Fruit fly (Drosophila melanogaster): Measurements from ENCODE around the gene CG7889.

Gene CG7889

DNA sequence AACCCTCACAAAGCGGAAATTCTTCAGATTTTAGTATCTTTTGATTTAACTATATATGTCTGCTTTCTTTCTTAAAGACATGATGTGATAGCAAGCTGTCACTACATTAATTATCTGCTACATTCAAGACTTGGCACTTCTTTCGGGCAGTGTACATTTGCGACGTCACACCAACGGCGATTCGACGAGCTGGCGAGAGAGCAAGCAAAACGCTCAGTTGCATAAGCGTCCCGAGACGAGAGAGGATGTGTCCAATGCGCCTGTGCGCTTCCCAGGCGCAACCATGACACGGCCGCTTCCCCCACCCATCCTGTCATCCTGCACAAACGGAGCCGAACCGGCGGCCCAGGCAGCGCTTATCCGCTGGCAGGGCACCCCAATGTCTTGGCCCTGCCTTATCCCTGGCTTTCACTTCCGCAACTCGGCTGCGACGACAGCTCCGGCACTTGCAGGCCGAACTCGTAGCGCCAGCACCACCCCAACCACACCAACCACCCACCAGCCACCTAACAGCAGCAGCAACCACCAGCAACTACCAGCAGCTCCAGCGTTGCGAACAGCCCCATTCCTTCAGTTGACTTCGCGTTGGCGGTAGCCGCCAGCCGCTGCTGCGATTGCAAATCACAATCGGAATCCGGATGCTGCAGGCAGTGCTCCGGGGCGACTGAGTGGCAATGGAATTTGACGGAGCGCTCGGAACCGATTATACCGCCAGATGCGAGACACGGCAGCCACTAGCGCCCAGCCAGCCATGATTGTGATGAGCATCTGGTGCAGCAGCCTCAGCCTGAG, 5.2 kb downstream of the CG7889 start, which contains the start of gene Hs3st-B:
Gene Hs3st-B (plus strand): TSS at position 214 of the 792 bp plus-strand sequence.
- TF ChIP-seq CG14655 (GFP tag; optimal IDR thresholded peaks at IDR 0.05) (no peak), CG4496 (GFP tag; IDR thresholded peaks at IDR 0.05) (peak; percentile 52; the same call in 1 of the 3 replicates), CG13204 (GFP tag; optimal IDR thresholded peaks at IDR 0.05) (peak; percentile 86), CG34367 (tag; optimal IDR thresholded peaks at IDR 0.05) (no peak)

DNA sequence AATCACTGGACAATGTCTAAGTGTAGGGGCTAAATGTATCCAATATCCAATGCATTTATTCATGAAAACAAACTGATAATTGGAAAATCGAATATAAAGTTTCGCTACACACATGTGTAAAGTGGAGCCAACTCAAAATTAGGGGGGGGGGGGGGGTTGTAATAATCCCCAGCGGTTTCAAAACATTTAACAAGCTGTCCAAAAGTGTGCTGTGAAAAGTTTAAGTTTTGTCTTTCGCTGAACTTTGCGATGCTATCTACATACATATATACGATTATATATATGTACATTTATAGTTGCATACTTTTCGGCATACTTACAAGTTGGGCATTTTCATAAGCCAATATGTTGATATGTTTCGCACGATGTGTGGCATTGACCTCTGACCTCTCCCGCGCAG, 5.9 kb downstream of the CG7889 start:
- TF ChIP-seq CG9948 (tag; optimal IDR thresholded peaks at IDR 0.05) (no peak), CG10348 (GFP tag; IDR thresholded peaks at IDR 0.05) (no peak), CG8301 (tag; optimal IDR thresholded peaks at IDR 0.05) (no peak), CG34367 (tag; optimal IDR thresholded peaks at IDR 0.05) (no peak), Ets98B (GFP tag; IDR thresholded peaks at IDR 0.05) (no peak)

DNA sequence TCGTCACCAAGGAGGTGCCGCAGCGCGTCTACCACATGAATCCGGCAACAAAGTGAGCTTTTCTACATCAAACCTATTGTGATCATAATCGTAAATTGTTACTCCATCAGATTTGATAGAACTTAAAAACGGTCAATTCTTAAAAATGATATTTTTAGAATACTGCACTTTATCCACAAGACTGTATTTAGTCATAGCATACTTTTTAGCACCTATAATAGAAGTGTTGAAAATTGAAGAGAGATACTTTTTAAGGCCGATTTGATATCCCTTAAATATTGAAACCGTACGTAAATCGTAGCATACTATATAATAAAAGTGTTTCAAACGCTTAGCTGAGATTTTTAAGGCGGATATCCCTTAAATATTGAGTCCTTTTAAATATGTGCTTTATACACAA, 6.7 kb downstream of the CG7889 start:
- TF ChIP-seq CG34367 (tag; optimal IDR thresholded peaks at IDR 0.05) (no peak), fd96Ca (GFP tag; IDR thresholded peaks at IDR 0.05) (no peak), rn (GFP tag; IDR thresholded peaks at IDR 0.05) (no peak), CG8159 (tag; optimal IDR thresholded peaks at IDR 0.05) (no peak), CG10348 (GFP tag; IDR thresholded peaks at IDR 0.05) (no peak), CG32121 (GFP tag; IDR thresholded peaks at IDR 0.05) (no peak), EcR (GFP tag; optimal IDR thresholded peaks at IDR 0.05) (no peak), D1 (tag; optimal IDR thresholded peaks at IDR 0.05) (no peak), Pif1B (GFP tag; optimal IDR thresholded peaks at IDR 0.05) (no peak), CG15710 (tag; optimal IDR thresholded peaks at IDR 0.05) (no peak), Snoo (tag; optimal IDR thresholded peaks at IDR 0.05) (no peak), CG17806 (tag; optimal IDR thresholded peaks at IDR 0.05) (no peak)

DNA sequence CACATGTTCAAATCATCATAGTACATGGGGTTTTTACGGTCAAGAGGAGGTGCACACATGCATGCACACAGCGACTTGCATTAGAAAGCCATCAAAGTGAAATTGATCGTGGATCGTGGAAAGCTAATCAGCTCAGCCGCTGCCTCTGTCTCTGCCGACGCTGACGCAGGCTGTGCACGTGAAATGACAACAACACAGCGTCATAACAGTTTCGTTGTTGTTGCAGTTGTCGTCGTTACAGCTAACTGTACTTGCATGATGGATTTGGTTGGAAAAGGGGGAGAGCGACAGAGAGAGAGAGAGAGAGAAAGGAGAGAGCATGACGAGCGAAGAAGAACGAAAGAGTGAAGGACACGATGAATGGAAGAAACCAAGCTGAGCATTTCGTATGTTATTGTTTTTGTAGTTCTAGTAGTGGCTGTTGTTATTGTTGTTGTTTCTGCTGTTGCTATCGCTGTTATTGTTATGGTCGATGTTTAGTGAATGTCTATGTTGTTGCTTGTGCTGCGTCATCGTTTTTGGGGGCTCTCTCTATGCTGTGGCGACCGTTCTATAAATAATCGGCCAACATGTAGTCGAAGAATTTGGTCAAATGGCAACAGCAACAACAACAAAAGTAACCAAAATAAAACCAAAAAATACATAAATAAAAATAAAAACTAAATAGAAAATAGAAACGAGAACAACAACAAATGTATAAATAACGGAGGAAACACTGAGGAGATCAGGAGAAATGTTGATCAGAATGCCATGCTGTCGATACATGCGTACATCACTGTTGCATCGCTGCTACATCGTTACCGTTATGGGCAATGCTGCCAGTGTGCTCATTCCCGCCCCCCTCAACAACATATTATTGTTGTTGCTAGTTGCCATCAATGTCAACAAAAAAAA, 16.6 kb downstream of the CG7889 start:
- TF ChIP-seq CG15710 (tag; optimal IDR thresholded peaks at IDR 0.05) (no peak), EcR (GFP tag; optimal IDR thresholded peaks at IDR 0.05) (no peak), CG10348 (GFP tag; IDR thresholded peaks at IDR 0.05) (no peak), CG9948 (tag; optimal IDR thresholded peaks at IDR 0.05) (no peak)

DNA sequence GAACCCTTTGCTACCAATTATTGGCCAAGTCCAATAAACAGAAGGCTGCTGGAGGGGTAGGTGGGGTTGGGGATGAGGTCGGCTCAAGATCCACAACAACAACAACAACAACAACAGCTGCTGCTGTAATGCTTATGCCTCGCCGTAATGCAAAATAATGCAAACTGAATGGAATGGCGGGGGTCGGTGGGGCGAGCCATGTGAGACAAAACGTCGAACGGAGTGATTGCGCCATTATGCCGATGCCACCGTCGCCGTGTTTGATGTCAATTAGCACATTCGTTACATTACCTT, 17.2 kb downstream of the CG7889 start:
- no peak for TF ChIP-seq CG32121 (GFP tag; IDR thresholded peaks at IDR 0.05)
- no peak for TF ChIP-seq CG13204 (GFP tag; optimal IDR thresholded peaks at IDR 0.05)
- TF ChIP-seq Pif1A (GFP tag; optimal IDR thresholded peaks at IDR 0.05), result no peak
- TF ChIP-seq CG34367 (tag; optimal IDR thresholded peaks at IDR 0.05), result no peak
- no peak for TF ChIP-seq CG9948 (tag; optimal IDR thresholded peaks at IDR 0.05)
- no peak for TF ChIP-seq gl (tag; optimal IDR thresholded peaks at IDR 0.05)
- no peak for TF ChIP-seq fd96Ca (GFP tag; IDR thresholded peaks at IDR 0.05)
- no peak for TF ChIP-seq CG8159 (tag; optimal IDR thresholded peaks at IDR 0.05)
- no peak for TF ChIP-seq CG8301 (tag; optimal IDR thresholded peaks at IDR 0.05)

DNA sequence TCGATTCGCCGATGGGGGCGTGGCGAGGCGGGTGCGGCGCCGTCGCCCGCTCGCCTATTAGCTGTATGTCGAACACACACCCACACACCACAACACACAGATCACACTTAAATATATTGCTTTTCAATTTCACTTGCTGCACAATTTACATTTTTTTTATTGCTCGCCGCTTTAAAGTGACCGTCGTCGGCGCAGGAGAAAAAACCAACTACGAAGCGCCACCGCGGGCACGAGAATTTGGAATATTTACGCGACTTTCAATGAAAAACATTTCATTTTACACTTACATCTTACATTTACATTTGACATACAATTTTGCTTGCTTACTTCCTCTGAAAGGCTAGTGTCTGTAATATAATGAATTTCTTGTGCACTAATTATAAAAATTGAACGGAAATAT, 17.6 kb downstream of the CG7889 start, which contains the start of gene rictor:
Gene rictor (minus strand): TSS at position 170 of the 400 bp plus-strand sequence.
- TF ChIP-seq Pif1B (GFP tag; optimal IDR thresholded peaks at IDR 0.05), result no peak
- TF ChIP-seq CG34367 (tag; optimal IDR thresholded peaks at IDR 0.05), result no peak
- TF ChIP-seq CG13204 (GFP tag; optimal IDR thresholded peaks at IDR 0.05), result no peak
- TF ChIP-seq CG9948 (tag; optimal IDR thresholded peaks at IDR 0.05), result no peak
- no peak for TF ChIP-seq CG10348 (GFP tag; IDR thresholded peaks at IDR 0.05)
- no peak for TF ChIP-seq CG8159 (tag; optimal IDR thresholded peaks at IDR 0.05)
- TF ChIP-seq CG15710 (tag; optimal IDR thresholded peaks at IDR 0.05), result no peak
- no peak for TF ChIP-seq CG17806 (tag; optimal IDR thresholded peaks at IDR 0.05)
- no peak for TF ChIP-seq CG12605 (GFP tag; IDR thresholded peaks at IDR 0.05)
- TF ChIP-seq Ets98B (GFP tag; IDR thresholded peaks at IDR 0.05), result no peak
- TF ChIP-seq CG4496 (GFP tag; IDR thresholded peaks at IDR 0.05), result no peak
- no peak for TF ChIP-seq fd96Ca (GFP tag; IDR thresholded peaks at IDR 0.05)
- no peak for TF ChIP-seq Pif1A (GFP tag; optimal IDR thresholded peaks at IDR 0.05)
- no peak for TF ChIP-seq D1 (tag; optimal IDR thresholded peaks at IDR 0.05)
- no peak for TF ChIP-seq CG14655 (GFP tag; optimal IDR thresholded peaks at IDR 0.05)
- TF ChIP-seq Snoo (tag; optimal IDR thresholded peaks at IDR 0.05), result no peak
- TF ChIP-seq gl (tag; optimal IDR thresholded peaks at IDR 0.05), result no peak
- TF ChIP-seq EcR (GFP tag; optimal IDR thresholded peaks at IDR 0.05), result no peak
- no peak for TF ChIP-seq CG8301 (tag; optimal IDR thresholded peaks at IDR 0.05)

Data from whole organism, pupa.